Worm (Caenorhabditis elegans): ENCODE results near the gene clec-125.

DNA sequence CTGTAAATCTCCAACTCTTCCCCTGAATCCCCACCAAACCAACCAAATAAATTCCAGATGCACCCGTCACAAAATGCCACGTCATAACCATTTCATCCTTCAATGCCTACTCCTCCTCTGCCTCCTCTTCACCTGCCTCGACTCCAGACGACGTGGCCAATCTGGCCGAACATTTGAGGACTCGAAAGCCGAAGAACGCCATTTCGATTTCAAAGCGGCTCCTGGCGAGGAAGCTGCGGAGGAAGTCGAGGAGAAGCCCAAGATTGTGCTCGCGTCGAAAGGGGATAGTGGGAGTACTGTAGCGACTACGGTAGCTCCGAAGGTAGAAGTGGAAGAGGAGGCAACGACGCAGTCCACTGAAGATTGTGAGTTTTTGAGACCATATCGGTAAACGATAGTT is 41.6 kb downstream of the clec-125 start, which contains the start of gene lgc-45:
- TF ChIP-seq lsy-2 (tag; optimal IDR thresholded peaks at IDR 0.05) (no peak), unc-62 (GFP tag; optimal IDR thresholded peaks at IDR 0.05) (no peak), mdl-1 (tag; optimal IDR thresholded peaks at IDR 0.05) (no peak), blmp-1 (tag; optimal IDR thresholded peaks at IDR 0.05; ENCODE audit: insufficient read depth) (no peak), ZK546.5 (tag; optimal IDR thresholded peaks at IDR 0.05) (no peak), unc-55 (GFP tag; optimal IDR thresholded peaks at IDR 0.05) (no peak), unc-39 (tag; optimal IDR thresholded peaks at IDR 0.05) (no peak), skn-1 (tag; optimal IDR thresholded peaks at IDR 0.05) (no peak), nhr-237 (tag; optimal IDR thresholded peaks at IDR 0.05) (no peak), ceh-82 (tag; optimal IDR thresholded peaks at IDR 0.05) (no peak)

Measured in whole organism, L2 larva.